Fruit fly (Drosophila melanogaster): ENCODE results near the gene CG11663.

The CG11663 gene

DNA sequence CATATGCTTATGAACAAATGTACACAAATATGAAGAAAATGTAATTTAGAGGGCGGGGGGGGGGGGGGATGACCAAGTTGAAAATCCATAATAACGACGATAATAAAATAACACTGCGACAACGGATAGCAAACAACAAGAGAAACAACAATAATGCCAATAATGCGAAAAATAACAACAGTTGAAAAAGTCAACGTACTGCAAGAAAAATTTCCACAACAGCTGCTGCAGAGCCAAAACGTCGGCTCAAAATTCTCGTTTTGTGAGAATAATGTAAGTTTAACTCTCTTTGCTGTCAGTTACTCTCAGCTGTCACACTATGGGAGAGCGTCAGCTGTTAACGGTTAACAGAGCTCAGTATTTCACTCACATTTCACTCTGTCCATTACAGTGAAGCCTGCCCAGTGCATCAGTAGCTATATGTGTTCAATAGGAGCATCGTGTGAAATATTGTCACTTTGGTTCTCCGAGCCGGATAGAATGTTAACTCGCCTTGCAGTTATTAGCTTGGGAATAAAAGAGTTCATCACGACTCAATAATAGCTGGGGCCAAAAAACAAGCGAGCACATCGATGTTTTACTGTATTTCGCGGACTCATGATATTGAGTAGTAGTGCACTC lies 6.6 kb downstream of the CG11663 start (continued):
- TF ChIP-seq CG14667 (GFP tag; IDR thresholded peaks at IDR 0.05) (peak; percentile 37; the same call in 1 of the 2 replicates), fd96Cb (tag; optimal IDR thresholded peaks at IDR 0.05) (peak; percentile 78), CG12104 (GFP tag; optimal IDR thresholded peaks at IDR 0.05) (no peak), usp (GFP tag; optimal IDR thresholded peaks at IDR 0.05) (no peak), HLH3B (GFP tag; IDR thresholded peaks at IDR 0.05) (peak; percentile 85), cg (GFP tag; optimal IDR thresholded peaks at IDR 0.05) (no peak), dysf (GFP tag; IDR thresholded peaks at IDR 0.05) (peak; percentile 89), CG17385 (GFP tag; optimal IDR thresholded peaks at IDR 0.05) (peak; percentile 76), C15 (GFP tag; IDR thresholded peaks at IDR 0.05) (no peak), CG10959 (GFP tag; IDR thresholded peaks at IDR 0.05) (peak; percentile 48), CG2889 (GFP tag; IDR thresholded peaks at IDR 0.05) (0 out of 3 replicates have a peak, but pooled peaks have one; percentile 20), cato (GFP tag; optimal IDR thresholded peaks at IDR 0.05; ENCODE audit: borderline replicate concordance) (peak; percentile 60), CG13894 (tag; optimal IDR thresholded peaks at IDR 0.05) (peak; percentile 73), CG16815 (GFP tag; optimal IDR thresholded peaks at IDR 0.05) (peak; percentile 60), lilli (GFP tag; optimal IDR thresholded peaks at IDR 0.05) (peak; percentile 84), CG10979 (tag; optimal IDR thresholded peaks at IDR 0.05) (peak; percentile 73), Six4 (GFP tag; optimal IDR thresholded peaks at IDR 0.05) (peak; percentile 60), Bdp1 (GFP tag; optimal IDR thresholded peaks at IDR 0.05) (peak; percentile 60), CkIIα-i1 (GFP tag; IDR thresholded peaks at IDR 0.05) (no peak), seq (GFP tag; IDR thresholded peaks at IDR 0.05) (peak; percentile 83), tx (GFP tag; optimal IDR thresholded peaks at IDR 0.05) (peak; percentile 56), zfh2 (GFP tag; optimal IDR thresholded peaks at IDR 0.05) (peak; percentile 70), stwl (tag; optimal IDR thresholded peaks at IDR 0.05) (no peak), CrebB (tag; optimal IDR thresholded peaks at IDR 0.05) (peak; percentile 81), Sox102F (GFP tag; optimal IDR thresholded peaks at IDR 0.05) (peak; percentile 84), CG9727 (GFP tag; optimal IDR thresholded peaks at IDR 0.05) (peak; percentile 59), CG9437 (GFP tag; optimal IDR thresholded peaks at IDR 0.05) (peak; percentile 45), gce (GFP tag; IDR thresholded peaks at IDR 0.05) (0 out of 3 replicates have a peak, but pooled peaks have one; percentile 31), inv (GFP tag; IDR thresholded peaks at IDR 0.05; ENCODE audit: partially characterized antibody) (no peak), chinmo (GFP tag; IDR thresholded peaks at IDR 0.05; ENCODE audit: partially characterized antibody) (0 out of 4 replicates have a peak, but pooled peaks have one; percentile 52), CG3065 (GFP tag; optimal IDR thresholded peaks at IDR 0.05) (peak; percentile 22), CG11504 (tag; optimal IDR thresholded peaks at IDR 0.05) (peak; percentile 85), CG13624 (GFP tag; optimal IDR thresholded peaks at IDR 0.05) (peak; percentile 68), dimm (GFP tag; IDR thresholded peaks at IDR 0.05) (no peak), Bteb2 (GFP tag; optimal IDR thresholded peaks at IDR 0.05) (peak; percentile 62), pfk (GFP tag; optimal IDR thresholded peaks at IDR 0.05) (no peak), CG9876 (GFP tag; optimal IDR thresholded peaks at IDR 0.05) (peak; percentile 69), ems (GFP tag; optimal IDR thresholded peaks at IDR 0.05) (peak; percentile 65), amos (GFP tag; IDR thresholded peaks at IDR 0.05; ENCODE audit: partially characterized antibody) (no peak), chif (GFP tag; optimal IDR thresholded peaks at IDR 0.05) (peak; percentile 61 to 82), CG8478 (optimal IDR thresholded peaks at IDR 0.05) (no peak), ab (GFP tag; optimal IDR thresholded peaks at IDR 0.05) (no peak), CG6683 (GFP tag; optimal IDR thresholded peaks at IDR 0.05) (peak; percentile 36), CG8388 (GFP tag; optimal IDR thresholded peaks at IDR 0.05) (peak; percentile 74), CG7271 (tag; optimal IDR thresholded peaks at IDR 0.05) (no peak), CG7372 (GFP tag; IDR thresholded peaks at IDR 0.05) (peak; percentile 74), CG9215 (GFP tag; IDR thresholded peaks at IDR 0.05) (peak; percentile 59), gsb (GFP tag; IDR thresholded peaks at IDR 0.05) (peak; percentile 44; the same call in 1 of the 2 replicates), bsh (GFP tag; optimal IDR thresholded peaks at IDR 0.05) (peak; percentile 79 to 83)
